Worm (Caenorhabditis elegans): ENCODE results near the gene twk-45.

DNA sequence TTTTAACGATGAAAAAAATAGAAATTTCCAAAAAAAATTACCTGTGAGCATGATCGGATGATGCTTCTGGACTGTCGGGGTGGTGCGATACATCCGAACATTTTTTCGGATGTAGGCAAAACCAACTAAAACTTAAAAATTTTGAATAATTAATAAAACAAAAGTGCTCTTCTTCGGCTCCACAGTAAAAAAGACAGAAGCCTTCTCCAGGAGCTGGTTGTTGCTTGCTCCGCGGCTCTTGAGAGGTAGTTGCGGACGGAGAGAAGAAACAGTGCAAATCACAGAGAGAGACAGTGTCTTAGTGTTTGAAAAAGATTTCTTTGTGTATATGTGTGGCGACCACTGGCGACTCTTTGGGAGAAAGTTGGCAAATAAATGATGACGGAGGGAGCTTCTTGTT is 45.4 kb downstream of the twk-45 start, which contains the start of gene gldi-9:
- no peak for TF ChIP-seq dao-5 (tag; optimal IDR thresholded peaks at IDR 0.05)
- TF ChIP-seq W03F9.2 (tag; optimal IDR thresholded peaks at IDR 0.05) = no peak
- no peak for TF ChIP-seq him-1 (tag; optimal IDR thresholded peaks at IDR 0.05)

All from whole organism, L4/young adult.